Fruit fly (Drosophila melanogaster) whole organism, prepupa: ENCODE data around the gene CG3156.

ENCODE experiments used
- CG10631 ChIP-seq: fragments of 200-800 bp; sonication (Bioruptor generic); optimal IDR thresholded peaks from 2 replicates; lab custom pipeline; 2016; ENCODE audit warnings: missing biosample characterization, missing genetic modification characterization
- CG11762 ChIP-seq: fragments of 200-800 bp; sonication (Bioruptor generic); optimal IDR thresholded peaks from 3 replicates; lab custom pipeline; 2016; ENCODE audit warnings: missing biosample characterization, missing genetic modification characterization; ENCODE audit not compliant: insufficient read depth
- CG11902 ChIP-seq: fragments of 200-800 bp; sonication (Bioruptor generic); optimal IDR thresholded peaks from 3 replicates; lab custom pipeline; 2016; ENCODE audit warnings: missing biosample characterization, missing genetic modification characterization
- CG15336 ChIP-seq: fragments of 200-800 bp; sonication (Bioruptor generic); IDR thresholded peaks from 2 replicates; pipeline ENCODE4 v1.3.6; 2022; ENCODE audit warnings: missing biosample characterization, missing genetic modification characterization
- CG1621 ChIP-seq: fragments of 200-800 bp; sonication (Bioruptor generic); optimal IDR thresholded peaks from 3 replicates; lab custom pipeline; 2018; ENCODE audit warnings: missing biosample characterization, mild to moderate bottlenecking, missing genetic modification characterization
- CG31627 ChIP-seq: fragments of 200-800 bp; sonication (Bioruptor generic); optimal IDR thresholded peaks from 3 replicates; lab custom pipeline; 2016; ENCODE audit warnings: missing biosample characterization, missing genetic modification characterization
- CG32006 ChIP-seq: fragments of 200-800 bp; sonication (Bioruptor generic); optimal IDR thresholded peaks from 3 replicates; lab custom pipeline; 2017; ENCODE audit warnings: missing biosample characterization, mild to moderate bottlenecking, missing genetic modification characterization
- CG34406 ChIP-seq: fragments of 200-800 bp; sonication (Bioruptor generic); optimal IDR thresholded peaks from 3 replicates; lab custom pipeline; 2016; ENCODE audit warnings: missing biosample characterization, missing genetic modification characterization
- CG4318 ChIP-seq: fragments of 200-800 bp; sonication (Bioruptor generic); optimal IDR thresholded peaks from 3 replicates; lab custom pipeline; 2017; ENCODE audit warnings: missing biosample characterization, mild to moderate bottlenecking, missing genetic modification characterization
- CG6163 ChIP-seq: fragments of 200-800 bp; sonication (Bioruptor generic); IDR thresholded peaks from 3 replicates; pipeline ENCODE4 v1.3.6; 2022; ENCODE audit warnings: missing biosample characterization, missing genetic modification characterization
- CG6808 ChIP-seq: fragments of 200-800 bp; sonication (Bioruptor generic); optimal IDR thresholded peaks from 3 replicates; lab custom pipeline; 2017; ENCODE audit warnings: missing biosample characterization, missing genetic modification characterization, mild to moderate bottlenecking, moderate library complexity, missing genetic modification reagents
- CG8319 ChIP-seq: fragments of 200-800 bp; sonication (Bioruptor generic); optimal IDR thresholded peaks from 3 replicates; lab custom pipeline; 2016; ENCODE audit warnings: missing biosample characterization, missing genetic modification characterization
- CG8632 ChIP-seq: fragments of 200-800 bp; sonication (Bioruptor generic); optimal IDR thresholded peaks from 3 replicates; lab custom pipeline; 2016; ENCODE audit warnings: missing biosample characterization, missing genetic modification characterization
- Eip78C ChIP-seq: fragments of 200-800 bp; sonication (Bioruptor generic); peaks from one replicate; lab custom pipeline; 2016; ENCODE audit warnings: missing biosample characterization, missing genetic modification characterization
- Eip93F ChIP-seq: fragments of 200-800 bp; sonication (Bioruptor generic); optimal IDR thresholded peaks from 2 replicates; lab custom pipeline; 2016; ENCODE audit warnings: missing biosample characterization, mild to moderate bottlenecking, missing genetic modification characterization
- Gug ChIP-seq: fragments of 200-800 bp; sonication (Bioruptor generic); IDR thresholded peaks from 2 replicates; pipeline ENCODE4 v1.3.6; 2022; ENCODE audit warnings: missing biosample characterization, missing genetic modification characterization
- Hr39 ChIP-seq: fragments of 200-800 bp; sonication (Bioruptor generic); optimal IDR thresholded peaks from 2 replicates; lab custom pipeline; 2016; ENCODE audit warnings: missing biosample characterization, missing genetic modification characterization
- Sox14 ChIP-seq: fragments of 200-800 bp; sonication (Bioruptor generic); optimal IDR thresholded peaks from 3 replicates; lab custom pipeline; 2016; ENCODE audit warnings: missing biosample characterization, missing genetic modification characterization
- cyc ChIP-seq: fragments of 200-800 bp; sonication (Bioruptor generic); optimal IDR thresholded peaks from 3 replicates; lab custom pipeline; 2016; ENCODE audit warnings: missing biosample characterization, missing genetic modification characterization
- dsx ChIP-seq: fragments of 200-800 bp; optimal IDR thresholded peaks from 3 replicates; lab custom pipeline; 2019; ENCODE audit warnings: missing biosample characterization, mild to moderate bottlenecking, missing genetic modification characterization, moderate library complexity; ENCODE audit not compliant: poor library complexity, severe bottlenecking
- eg ChIP-seq: fragments of 200-800 bp; sonication (Bioruptor generic); IDR thresholded peaks from 3 replicates; pipeline ENCODE4 v1.3.6; 2022; ENCODE audit warnings: missing biosample characterization, missing genetic modification characterization
- fd59A ChIP-seq: fragments of 200-800 bp; sonication (Bioruptor generic); optimal IDR thresholded peaks from 2 replicates; lab custom pipeline; 2017; ENCODE audit warnings: missing biosample characterization, mild to moderate bottlenecking, missing genetic modification characterization, missing genetic modification reagents
- fkh ChIP-seq: fragments of 200-800 bp; sonication (Bioruptor generic); optimal IDR thresholded peaks from 3 replicates; lab custom pipeline; 2017; ENCODE audit warnings: missing biosample characterization, mild to moderate bottlenecking, missing genetic modification characterization, moderate library complexity
- lz ChIP-seq: fragments of 200-800 bp; sonication (Bioruptor generic); optimal IDR thresholded peaks from 3 replicates; lab custom pipeline; 2016; ENCODE audit warnings: missing biosample characterization, missing genetic modification characterization
- net ChIP-seq: fragments of 200-800 bp; sonication (Bioruptor generic); optimal IDR thresholded peaks from 3 replicates; lab custom pipeline; 2016; ENCODE audit warnings: missing biosample characterization, missing genetic modification characterization
- pdm3 ChIP-seq: fragments of 200-800 bp; sonication (Bioruptor generic); optimal IDR thresholded peaks from 3 replicates; lab custom pipeline; 2016; ENCODE audit warnings: missing biosample characterization, missing genetic modification characterization
- spab ChIP-seq: fragments of 200-800 bp; sonication (Bioruptor generic); optimal IDR thresholded peaks from 2 replicates; lab custom pipeline; 2017; ENCODE audit warnings: missing biosample characterization, mild to moderate bottlenecking, missing genetic modification characterization, missing genetic modification reagents
- svp ChIP-seq: fragments of 200-800 bp; sonication (Bioruptor generic); peaks from one replicate; lab custom pipeline; 2016; ENCODE audit warnings: missing biosample characterization, missing genetic modification characterization
- vri ChIP-seq: fragments of 200-800 bp; sonication (Bioruptor generic); optimal IDR thresholded peaks from 3 replicates; lab custom pipeline; 2016; ENCODE audit warnings: missing biosample characterization, mild to moderate bottlenecking, missing genetic modification characterization

The CG3156 gene

DNA sequence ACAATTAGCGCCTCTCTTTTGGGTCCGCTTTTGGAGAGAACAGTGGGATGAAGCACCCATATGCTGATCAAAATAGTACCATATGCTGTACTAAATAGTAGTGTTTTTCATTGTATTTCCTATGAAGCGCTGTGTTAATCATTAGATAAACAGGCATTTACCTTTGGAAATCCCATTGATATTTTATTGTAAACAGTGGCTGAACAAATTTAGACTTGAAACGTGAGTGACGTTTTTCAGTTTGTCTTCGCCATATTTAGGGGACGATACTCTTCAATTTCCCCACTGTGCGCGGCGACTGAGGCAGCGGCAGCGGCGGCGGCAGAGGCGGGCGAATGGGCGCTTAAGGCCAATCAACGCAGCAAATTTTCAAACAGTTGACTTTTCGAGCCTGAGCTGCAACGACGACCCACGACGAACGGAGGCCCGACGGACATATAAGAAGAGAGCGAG lies 11.9 kb downstream of the CG3156 start (continued):
- TF ChIP-seq cyc: peak; percentile 70
- peak; percentile 42 for TF ChIP-seq CG11762 (GFP tag; lab: Kevin White, UChicago)
- peak; percentile 50 for TF ChIP-seq spab (GFP tag; lab: Kevin White, UChicago)
- peak; percentile 59 for TF ChIP-seq CG8632 (GFP tag; lab: Kevin White, UChicago)
- TF ChIP-seq fkh (GFP tag; lab: Kevin White, UChicago): peak; percentile 90
- peak; percentile 59; the same call in 1 of the 2 replicates for TF ChIP-seq Gug (GFP tag; lab: Robert Waterston, UW)
- TF ChIP-seq lz: peak; percentile 72
- peak; percentile 67 for TF ChIP-seq CG31627 (GFP tag; lab: Kevin White, UChicago)
- TF ChIP-seq CG6808 (GFP tag; lab: Kevin White, UChicago): peak; percentile 71
- peak; percentile 82 for TF ChIP-seq CG15336 (GFP tag; lab: Robert Waterston, UW)
- TF ChIP-seq CG4318 (GFP tag; lab: Kevin White, UChicago): peak; percentile 82
- peak; percentile 79 for TF ChIP-seq Sox14

- TF ChIP-seq dsx (GFP tag; lab: Kevin White, UChicago) (peak; percentile 55), CG11902 (GFP tag; lab: Kevin White, UChicago) (no peak), svp (peak; percentile 82)
- TF ChIP-seq, all 60 proteins: peak for 2
Measured at dm6 chrX:509117-509516, 21.4 kb downstream of the CG3156 start, which contains the start of gene arg. Gene arg (plus strand): TSS chrX:509435.

- TF ChIP-seq svp (peak; percentile 94), CG11902 (GFP tag; lab: Kevin White, UChicago) (no peak), CG1621 (tag; lab: Kevin White, UChicago) (no peak), fkh (GFP tag; lab: Kevin White, UChicago) (peak; percentile 53), CG32006 (GFP tag; lab: Kevin White, UChicago) (no peak), CG8319 (GFP tag; lab: Kevin White, UChicago) (no peak), CG31627 (GFP tag; lab: Kevin White, UChicago) (no peak), vri (GFP tag; lab: Kevin White, UChicago) (peak; percentile 55), pdm3 (GFP tag; lab: Kevin White, UChicago) (no peak)
Measured at dm6 chrX:510528-510927, 22.9 kb downstream of the CG3156 start.

- TF ChIP-seq Eip78C (GFP tag; lab: Kevin White, UChicago) (peak; percentile 67), Eip93F (GFP tag; lab: Kevin White, UChicago) (no peak), svp (peak; percentile 25)
- TF ChIP-seq, all 60 proteins: peak for 2
Measured at dm6 chrX:512527-512926, 24.8 kb downstream of the CG3156 start.

dm6 chrX:515676-516075 lies 28.0 kb downstream of the CG3156 start:
- TF ChIP-seq Hr39 (GFP tag; lab: Kevin White, UChicago) (no peak), fd59A (GFP tag; lab: Kevin White, UChicago) (no peak), fkh (GFP tag; lab: Kevin White, UChicago) (peak; percentile 49)

- TF ChIP-seq CG6163 (GFP tag; lab: Robert Waterston, UW) (no peak), net (GFP tag; lab: Kevin White, UChicago) (no peak), lz (no peak), Eip93F (GFP tag; lab: Kevin White, UChicago) (no peak), CG10631 (no peak), cyc (no peak), CG34406 (GFP tag; lab: Kevin White, UChicago) (no peak), eg (no peak), CG31627 (GFP tag; lab: Kevin White, UChicago) (no peak), CG1621 (tag; lab: Kevin White, UChicago) (no peak), CG32006 (GFP tag; lab: Kevin White, UChicago) (no peak), fkh (GFP tag; lab: Kevin White, UChicago) (no peak)
Measured at dm6 chrX:518858-519257, 31.2 kb downstream of the CG3156 start.
